Worm (Caenorhabditis elegans) whole organism, L4 larva: ENCODE measurements around the gene K07H8.2.

ENCODE experiments used
- F10B5.3 ChIP-seq: sonication (generic microtip); optimal IDR thresholded peaks from 2 replicates; lab custom pipeline; 2016; ENCODE audit warnings: mild to moderate bottlenecking, missing genetic modification characterization, missing compliant biosample characterization
- F26F4.8 ChIP-seq: fragments of 200-800 bp; sonication (Bioruptor generic); conservative IDR thresholded peaks from 2 replicates; pipeline ENCODE4 v1.3.6; 2022; ENCODE audit warnings: missing genetic modification characterization, missing compliant biosample characterization
- R02D3.7 ChIP-seq: fragments of 150-350 bp; sonication (generic microtip); optimal IDR thresholded peaks from 3 replicates; lab custom pipeline; 2014; ENCODE audit warnings: missing biosample characterization, missing genetic modification characterization
- aha-1 ChIP-seq: fragments of 150-350 bp; peaks from one replicate; lab custom pipeline; 2014; ENCODE audit warnings: missing biosample characterization, missing genetic modification characterization
- aly-2 ChIP-seq: sonication (generic microtip); optimal IDR thresholded peaks from 2 replicates; lab custom pipeline; 2018; ENCODE audit warnings: missing biosample characterization, missing genetic modification characterization
- arid-1 ChIP-seq: fragments of 200-800 bp; sonication (Bioruptor generic); conservative IDR thresholded peaks from 2 replicates; pipeline ENCODE4 v1.3.6; 2022; ENCODE audit warnings: missing genetic modification reagents, missing genetic modification characterization, missing compliant biosample characterization
- attf-4 ChIP-seq: sonication (generic microtip); optimal IDR thresholded peaks from 3 replicates; lab custom pipeline; 2017; ENCODE audit warnings: missing biosample characterization, missing genetic modification characterization
- ceh-20 ChIP-seq: fragments of 200-800 bp; sonication (Bioruptor generic); IDR thresholded peaks from 2 replicates; pipeline ENCODE4 v1.3.6; 2022; ENCODE audit warnings: missing genetic modification reagents, missing genetic modification characterization, missing compliant biosample characterization
- ceh-28 ChIP-seq: fragments of 150-350 bp; optimal IDR thresholded peaks from 2 replicates; lab custom pipeline; 2014; ENCODE audit warnings: missing biosample characterization, missing genetic modification reagents, missing genetic modification characterization
- ces-1 ChIP-seq: fragments of 150-350 bp; sonication (generic microtip); optimal IDR thresholded peaks from 4 replicates; lab custom pipeline; 2014; ENCODE audit warnings: missing biosample characterization, missing genetic modification reagents, missing genetic modification characterization
- ctbp-1 ChIP-seq: fragments of 200-800 bp; sonication (Bioruptor generic); IDR thresholded peaks from 2 replicates; pipeline ENCODE4 v1.3.6; 2022; ENCODE audit warnings: missing genetic modification reagents, missing genetic modification characterization, missing compliant biosample characterization
- dmd-9 ChIP-seq: fragments of 200-800 bp; sonication (Bioruptor generic); IDR thresholded peaks from 2 replicates; pipeline ENCODE4 v1.3.6; 2022; ENCODE audit warnings: missing genetic modification reagents, missing genetic modification characterization, missing compliant biosample characterization
- dpl-1 ChIP-seq: fragments of 150-350 bp; optimal IDR thresholded peaks from 2 replicates; lab custom pipeline; 2014; ENCODE audit warnings: missing biosample characterization, missing genetic modification reagents, missing genetic modification characterization
- dve-1 ChIP-seq: sonication (generic microtip); optimal IDR thresholded peaks from 2 replicates; lab custom pipeline; 2017; ENCODE audit warnings: antibody characterized with exemption, mild to moderate bottlenecking, missing genetic modification characterization, missing compliant biosample characterization; ENCODE audit not compliant: insufficient read depth
- egl-43 ChIP-seq: fragments of 200-800 bp; sonication (Bioruptor generic); IDR thresholded peaks from 2 replicates; pipeline ENCODE4 v1.3.6; 2022; ENCODE audit warnings: missing genetic modification reagents, missing genetic modification characterization, missing compliant biosample characterization
- fkh-10 ChIP-seq: fragments of 150-350 bp; optimal IDR thresholded peaks from 2 replicates; lab custom pipeline; 2014; ENCODE audit warnings: missing biosample characterization, missing genetic modification reagents, missing genetic modification characterization
- fos-1 ChIP-seq: fragments of 150-350 bp; optimal IDR thresholded peaks from 2 replicates; lab custom pipeline; 2014; ENCODE audit warnings: missing biosample characterization, missing genetic modification characterization
- hlh-30 ChIP-seq: sonication (generic microtip); optimal IDR thresholded peaks from 2 replicates; lab custom pipeline; 2017; ENCODE audit warnings: antibody characterized with exemption, mild to moderate bottlenecking, missing genetic modification characterization, missing compliant biosample characterization; ENCODE audit not compliant: insufficient read depth
- hmg-1.1 ChIP-seq: fragments of 200-800 bp; sonication (Bioruptor generic); IDR thresholded peaks from 2 replicates; pipeline ENCODE4 v1.3.6; 2022; ENCODE audit warnings: missing genetic modification reagents, missing genetic modification characterization, missing compliant biosample characterization
- jun-1 ChIP-seq: fragments of 150-350 bp; optimal IDR thresholded peaks from 2 replicates; lab custom pipeline; 2014; ENCODE audit warnings: missing biosample characterization, missing genetic modification reagents, missing genetic modification characterization
- lin-1 ChIP-seq: fragments of 200-800 bp; sonication (Bioruptor generic); IDR thresholded peaks from 2 replicates; pipeline ENCODE4 v1.3.6; 2022; ENCODE audit warnings: missing genetic modification reagents, missing genetic modification characterization, missing compliant biosample characterization
- lin-13 ChIP-seq: fragments of 150-350 bp; optimal IDR thresholded peaks from 2 replicates; lab custom pipeline; 2014; ENCODE audit warnings: missing biosample characterization, missing genetic modification reagents, missing genetic modification characterization
- lin-15B ChIP-seq: fragments of 150-350 bp; sonication (generic microtip); optimal IDR thresholded peaks from 3 replicates; lab custom pipeline; 2014; ENCODE audit warnings: missing biosample characterization, missing genetic modification characterization
- lin-29 ChIP-seq: fragments of 200-800 bp; sonication (Bioruptor generic); IDR thresholded peaks from 2 replicates; pipeline ENCODE4 v1.3.6; 2022; ENCODE audit warnings: missing genetic modification reagents, missing genetic modification characterization, missing compliant biosample characterization
- lin-39 ChIP-seq: fragments of 150-350 bp; optimal IDR thresholded peaks from 2 replicates; lab custom pipeline; 2014; ENCODE audit warnings: missing biosample characterization, missing genetic modification reagents, missing genetic modification characterization
- madf-5 ChIP-seq, 2 experiments: fragments of 200-800 bp; sonication (Bioruptor generic); IDR thresholded peaks; 2 replicates each; pipeline ENCODE4 v1.3.6; 2022; ENCODE audit warnings: missing compliant biosample characterization in 2 of 2, missing genetic modification characterization in 2 of 2
- mdt-29 ChIP-seq: fragments of 200-800 bp; sonication (Bioruptor generic); IDR thresholded peaks from 2 replicates; pipeline ENCODE4 v1.3.6; 2022; ENCODE audit warnings: missing genetic modification reagents, missing genetic modification characterization, missing compliant biosample characterization
- mxl-2 ChIP-seq: fragments of 200-800 bp; sonication (Bioruptor generic); conservative IDR thresholded peaks from 2 replicates; pipeline ENCODE4 v1.3.6; 2022; ENCODE audit warnings: missing genetic modification reagents, missing genetic modification characterization, missing compliant biosample characterization
- mxl-3 ChIP-seq: fragments of 200-800 bp; sonication (Bioruptor generic); optimal IDR thresholded peaks from 2 replicates; lab custom pipeline; 2018; ENCODE audit warnings: mild to moderate bottlenecking, missing genetic modification characterization, missing compliant biosample characterization
- nhr-237 ChIP-seq: sonication (generic microtip); optimal IDR thresholded peaks from 2 replicates; lab custom pipeline; 2017; ENCODE audit warnings: missing biosample characterization, missing genetic modification characterization
- nhr-25 ChIP-seq: sonication (generic microtip); optimal IDR thresholded peaks from 2 replicates; lab custom pipeline; 2017; ENCODE audit warnings: missing genetic modification characterization, mild to moderate bottlenecking, missing compliant biosample characterization, antibody characterized with exemption, moderate library complexity, borderline replicate concordance; ENCODE audit not compliant: insufficient read depth
- nhr-28 ChIP-seq: fragments of 150-350 bp; optimal IDR thresholded peaks from 2 replicates; lab custom pipeline; 2014; ENCODE audit warnings: missing biosample characterization, missing genetic modification characterization
- nhr-48 ChIP-seq: sonication (generic microtip); optimal IDR thresholded peaks from 2 replicates; lab custom pipeline; 2016; ENCODE audit warnings: mild to moderate bottlenecking, missing genetic modification characterization, missing compliant biosample characterization
- nhr-6 ChIP-seq: fragments of 150-350 bp; optimal IDR thresholded peaks from 2 replicates; lab custom pipeline; 2014; ENCODE audit warnings: missing biosample characterization, missing genetic modification characterization
- pha-4 ChIP-seq, 2 experiments: fragments of 150-350 bp in 1 of 2; fragments of 200-800 bp in 1 of 2; sonication (Bioruptor generic) in 1 of 2; IDR thresholded peaks in 1 of 2; optimal IDR thresholded peaks in 1 of 2; 2 replicates each; pipeline versions ENCODE4 v1.3.6 to Lab custom; 2014 to 2022; ENCODE audit warnings: missing genetic modification characterization in 2 of 2, missing genetic modification reagents in 2 of 2, missing biosample characterization in 1 of 2, missing compliant biosample characterization in 1 of 2
- pqm-1 ChIP-seq: sonication (generic microtip); optimal IDR thresholded peaks from 2 replicates; lab custom pipeline; 2017; ENCODE audit warnings: missing biosample characterization, missing genetic modification characterization
- sdz-12 ChIP-seq: fragments of 200-800 bp; sonication (Bioruptor generic); optimal IDR thresholded peaks from 2 replicates; lab custom pipeline; 2018; ENCODE audit warnings: mild to moderate bottlenecking, missing genetic modification characterization, missing compliant biosample characterization
- set-16 ChIP-seq: fragments of 200-800 bp; sonication (Bioruptor generic); IDR thresholded peaks from 2 replicates; pipeline ENCODE4 v1.3.6; 2022; ENCODE audit warnings: missing genetic modification reagents, missing genetic modification characterization, missing compliant biosample characterization
- skn-1 ChIP-seq: fragments of 150-350 bp; optimal IDR thresholded peaks from 2 replicates; lab custom pipeline; 2014; ENCODE audit warnings: missing biosample characterization, missing genetic modification characterization
- spr-3 ChIP-seq: fragments of 200-800 bp; sonication (Bioruptor generic); optimal IDR thresholded peaks from 2 replicates; lab custom pipeline; 2018; ENCODE audit warnings: mild to moderate bottlenecking, missing genetic modification characterization, missing compliant biosample characterization
- tra-1 ChIP-seq: fragments of 200-800 bp; sonication (Bioruptor generic); IDR thresholded peaks from 2 replicates; pipeline ENCODE4 v1.3.6; 2022; ENCODE audit warnings: missing genetic modification reagents, missing genetic modification characterization, missing compliant biosample characterization
- unc-130 ChIP-seq: sonication (generic microtip); optimal IDR thresholded peaks from 2 replicates; lab custom pipeline; 2016; ENCODE audit warnings: missing genetic modification reagents, missing genetic modification characterization, missing compliant biosample characterization
- unc-39 ChIP-seq: sonication (generic microtip); optimal IDR thresholded peaks from 2 replicates; lab custom pipeline; 2017; ENCODE audit warnings: missing biosample characterization, missing genetic modification characterization
- unc-62 ChIP-seq, 3 experiments: fragments of 150-350 bp in 1 of 3; sonication (generic microtip); optimal IDR thresholded peaks in 2 of 3; peaks in 1 of 3; 1 replicate in 1 of 3; 2 replicates in 2 of 3; lab custom pipeline; 2014 to 2017; ENCODE audit warnings: missing biosample characterization in 3 of 3, missing genetic modification characterization in 3 of 3, missing genetic modification reagents in 3 of 3, missing genotype in 1 of 3
- vab-7 ChIP-seq: fragments of 200-800 bp; sonication (Bioruptor generic); IDR thresholded peaks from 2 replicates; pipeline ENCODE4 v1.3.6; 2022; ENCODE audit warnings: missing genetic modification reagents, missing genetic modification characterization, missing compliant biosample characterization
- zfp-3 ChIP-seq: fragments of 200-800 bp; sonication (Bioruptor generic); conservative IDR thresholded peaks from 2 replicates; pipeline ENCODE4 v1.3.6; 2022; ENCODE audit warnings: missing genetic modification reagents, missing genetic modification characterization, missing compliant biosample characterization
- zip-11 ChIP-seq: fragments of 200-800 bp; sonication (Bioruptor generic); IDR thresholded peaks from 2 replicates; pipeline ENCODE4 v1.3.6; 2022; ENCODE audit warnings: missing genetic modification characterization, missing compliant biosample characterization

K07H8.2 gene

DNA sequence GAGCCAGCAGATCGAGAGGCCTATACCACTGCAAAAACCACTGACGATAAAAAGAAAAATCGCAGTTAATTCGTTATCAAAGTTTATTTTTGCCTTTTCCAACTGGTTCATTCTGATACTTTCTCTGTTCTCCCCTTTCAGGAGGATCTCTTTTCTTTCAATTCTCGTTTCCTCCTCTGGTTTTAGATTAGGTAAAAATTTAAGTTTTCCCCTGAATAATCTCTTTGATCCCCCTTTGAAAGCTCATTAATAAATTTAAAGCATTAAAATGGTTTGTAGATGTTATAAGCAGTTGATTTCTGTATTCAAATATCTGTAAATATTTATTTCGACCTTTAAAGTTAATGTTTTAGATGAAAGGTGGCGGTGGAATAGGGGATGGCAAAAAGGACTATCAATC lies at the start of gene K07H8.2:
Gene K07H8.2, plus strand, starts transcription at position 301 of the 400 bp plus-strand sequence.
- no peak for TF ChIP-seq zfp-3 (GFP tag; lab: Robert Waterston, UW)
- no peak for TF ChIP-seq skn-1 (tag; lab: Kevin White, UChicago)
- no peak for TF ChIP-seq dmd-9 (GFP tag; lab: Robert Waterston, UW)
- no peak for TF ChIP-seq lin-29 (GFP tag; lab: Robert Waterston, UW)
- no peak for TF ChIP-seq lin-1
- no peak for TF ChIP-seq mxl-2 (GFP tag; lab: Robert Waterston, UW)
- TF ChIP-seq hmg-1.1 (GFP tag; lab: Robert Waterston, UW) = no peak
- TF ChIP-seq nhr-28 = no peak
- no peak for TF ChIP-seq pqm-1

DNA sequence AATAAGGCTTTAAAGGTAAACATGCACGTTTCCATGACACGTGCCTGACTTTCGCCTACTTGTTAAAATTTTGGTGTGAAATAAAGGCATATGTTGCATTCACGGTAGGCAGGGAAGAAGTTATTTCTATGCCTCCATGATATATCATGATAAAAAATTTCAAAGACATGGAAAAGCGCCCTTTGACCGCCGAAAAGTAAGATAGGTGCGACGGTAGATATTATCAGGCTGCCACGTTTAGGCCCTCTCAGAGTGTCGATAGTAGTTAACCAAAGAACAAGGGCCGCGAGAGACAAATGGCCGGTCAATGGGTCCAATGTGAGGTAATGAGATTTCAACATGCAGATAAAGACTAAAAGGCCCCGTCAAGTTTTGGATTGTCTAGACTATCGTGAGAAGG lies 48.2 kb upstream of the K07H8.2 start:
- TF ChIP-seq ceh-28 (tag; lab: Kevin White, UChicago) (no peak), nhr-48 (no peak), mdt-29 (GFP tag; lab: Robert Waterston, UW) (no peak), sdz-12 (GFP tag; lab: Kevin White, UChicago) (no peak), lin-39 (no peak), hlh-30 (tag; lab: Kevin White, UChicago) (no peak), nhr-28 (no peak), nhr-25 (tag; lab: Kevin White, UChicago) (no peak), attf-4 (tag; lab: Kevin White, UChicago) (no peak), set-16 (no peak), R02D3.7 (no peak), tra-1 (no peak), ctbp-1 (GFP tag; lab: Robert Waterston, UW) (no peak), nhr-6 (tag; lab: Kevin White, UChicago) (no peak), dpl-1 (GFP tag; lab: Kevin White, UChicago) (no peak), zfp-3 (GFP tag; lab: Robert Waterston, UW) (no peak), lin-15B (tag; lab: Kevin White, UChicago) (no peak)

DNA sequence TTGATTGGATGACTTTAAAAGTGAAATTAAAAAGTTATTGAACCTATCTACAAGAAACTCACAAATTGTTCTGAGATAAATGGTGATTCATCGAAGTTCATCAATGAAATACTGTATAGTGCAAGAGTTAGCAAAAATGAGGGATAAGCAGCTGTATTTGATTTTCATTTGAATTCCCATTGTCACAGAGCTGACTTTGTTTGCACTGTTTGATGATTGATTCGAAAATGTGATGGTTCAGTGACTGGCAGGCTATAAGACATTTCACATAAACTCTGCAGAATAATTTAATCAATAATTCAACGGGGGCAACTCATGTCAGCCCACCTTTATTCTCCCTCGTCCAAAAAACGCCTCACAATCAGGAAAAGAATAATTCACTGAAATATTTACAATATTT lies 47.7 kb upstream of the K07H8.2 start, which contains the start of gene T09A12.8:
Gene T09A12.8, minus strand, starts transcription at position 101 of the 400 bp plus-strand sequence.
- TF ChIP-seq unc-39 (tag; lab: Kevin White, UChicago) (no peak), ceh-28 (tag; lab: Kevin White, UChicago) (no peak), nhr-48 (no peak), F10B5.3 (tag; lab: Kevin White, UChicago) (no peak), skn-1 (tag; lab: Kevin White, UChicago) (no peak), fkh-10 (no peak), fos-1 (tag; lab: Kevin White, UChicago) (no peak), dve-1 (tag; lab: Kevin White, UChicago) (no peak), spr-3 (GFP tag; lab: Kevin White, UChicago) (no peak), madf-5 (GFP tag; IDR thresholded peaks at IDR 0.05; lab: Robert Waterston, UW) (no peak), unc-130 (GFP tag; lab: Kevin White, UChicago) (no peak), arid-1 (GFP tag; lab: Robert Waterston, UW) (no peak), set-16 (no peak), lin-39 (no peak), zip-11 (GFP tag; lab: Robert Waterston, UW) (no peak), mxl-3 (GFP tag; lab: Kevin White, UChicago) (no peak), jun-1 (no peak)

ce11 chrIV:8244112-8244511 lies 47.2 kb upstream of the K07H8.2 start, which contains the start of gene T09A12.1:
Gene T09A12.1 (plus strand): TSS chrIV:8244412.
- TF ChIP-seq F26F4.8 (GFP tag; lab: Robert Waterston, UW) (no peak), ces-1 (GFP tag; lab: Kevin White, UChicago) (no peak), aly-2 (tag; lab: Kevin White, UChicago) (no peak), lin-13 (GFP tag; lab: Kevin White, UChicago) (no peak), hlh-30 (tag; lab: Kevin White, UChicago) (no peak), pha-4 (GFP tag; IDR thresholded peaks at IDR 0.05; lab: Robert Waterston, UW) (no peak), pha-4 (tag; optimal IDR thresholded peaks at IDR 0.05; lab: Kevin White, UChicago) (no peak), egl-43 (no peak), nhr-237 (no peak), aha-1 (no peak), unc-62 (GFP tag; optimal IDR thresholded peaks at IDR 0.05 in 1 of 2; lab: Kevin White, UChicago) (no peak), unc-62 (tag; optimal IDR thresholded peaks at IDR 0.05; lab: Kevin White, UChicago) (no peak), ceh-20 (GFP tag; lab: Robert Waterston, UW) (no peak), vab-7 (no peak), sdz-12 (GFP tag; lab: Kevin White, UChicago) (no peak), madf-5 (GFP tag; IDR thresholded peaks at IDR 0.05; lab: Robert Waterston, UW) (no peak)
